Fruit fly (Drosophila melanogaster) whole organism, embryonic: Measurements from ENCODE around the gene Gale.
A peak's percentile ranks its signal among the peaks of the same experiment; 100 is the strongest.

Source experiments
- Ada2b ChIP-seq: fragments of 200-800 bp; sonication (Bioruptor generic); IDR thresholded peaks from 2 replicates; pipeline ENCODE4 v1.3.6; 2022; ENCODE audit warnings: missing biosample characterization, missing genetic modification characterization
- Asciz ChIP-seq: fragments of 200-800 bp; sonication (Bioruptor generic); optimal IDR thresholded peaks from 2 replicates; lab custom pipeline; 2017; ENCODE audit warnings: missing biosample characterization, mild to moderate bottlenecking, missing genetic modification characterization, missing genetic modification reagents
- Blimp-1 ChIP-seq: fragments of 200-800 bp; sonication (Bioruptor generic); optimal IDR thresholded peaks from 3 replicates; lab custom pipeline; 2018; ENCODE audit warnings: missing biosample characterization, missing genetic modification characterization, mild to moderate bottlenecking, moderate library complexity, missing genetic modification reagents
- CG10147 ChIP-seq: fragments of 200-800 bp; sonication (Bioruptor generic); optimal IDR thresholded peaks from 2 replicates; lab custom pipeline; 2019; ENCODE audit warnings: missing biosample characterization, mild to moderate bottlenecking, missing genetic modification characterization, moderate library complexity
- CG12071 ChIP-seq: fragments of 200-800 bp; sonication (Bioruptor generic); optimal IDR thresholded peaks from 3 replicates; lab custom pipeline; 2018; ENCODE audit warnings: missing biosample characterization, mild to moderate bottlenecking, missing genetic modification characterization
- CG14441 ChIP-seq: fragments of 200-800 bp; sonication (Bioruptor generic); IDR thresholded peaks from 2 replicates; pipeline ENCODE4 v1.3.6; 2022; ENCODE audit warnings: missing biosample characterization, missing genetic modification characterization
- CG1529 ChIP-seq: fragments of 200-800 bp; sonication (Bioruptor generic); optimal IDR thresholded peaks from 3 replicates; lab custom pipeline; 2018; ENCODE audit warnings: missing biosample characterization, missing genetic modification characterization
- CG15696 ChIP-seq: fragments of 200-800 bp; sonication (Bioruptor generic); optimal IDR thresholded peaks from 2 replicates; lab custom pipeline; 2019; ENCODE audit warnings: missing biosample characterization, mild to moderate bottlenecking, missing genetic modification characterization, moderate library complexity
- CG16779 ChIP-seq: fragments of 200-800 bp; sonication (Bioruptor generic); IDR thresholded peaks from 2 replicates; pipeline ENCODE4 v1.3.6; 2022; ENCODE audit warnings: missing biosample characterization, missing genetic modification characterization
- CG16813 ChIP-seq: fragments of 200-800 bp; sonication (Bioruptor generic); IDR thresholded peaks from 3 replicates; pipeline ENCODE4 v1.3.6; 2022; ENCODE audit warnings: missing biosample characterization, missing genetic modification characterization; ENCODE audit not compliant: partially characterized antibody
- CG17385 ChIP-seq: fragments of 200-800 bp; sonication (Bioruptor generic); optimal IDR thresholded peaks from 3 replicates; lab custom pipeline; 2018; ENCODE audit warnings: missing biosample characterization, mild to moderate bottlenecking, missing genetic modification characterization
- CG17612 ChIP-seq: fragments of 200-800 bp; sonication (Bioruptor generic); IDR thresholded peaks from 2 replicates; pipeline ENCODE4 v1.3.6; 2022; ENCODE audit warnings: missing biosample characterization, missing genetic modification characterization
- CG17802 ChIP-seq: fragments of 200-800 bp; sonication (Bioruptor generic); optimal IDR thresholded peaks from 2 replicates; lab custom pipeline; 2018; ENCODE audit warnings: missing biosample characterization, mild to moderate bottlenecking, missing genetic modification characterization, moderate library complexity
- CG18619 ChIP-seq: fragments of 200-800 bp; sonication (Bioruptor generic); optimal IDR thresholded peaks from 3 replicates; lab custom pipeline; 2017; ENCODE audit warnings: missing biosample characterization, mild to moderate bottlenecking, missing genetic modification characterization
- CG2116 ChIP-seq: fragments of 200-800 bp; sonication (Bioruptor generic); optimal IDR thresholded peaks from 3 replicates; lab custom pipeline; 2018; ENCODE audit warnings: missing biosample characterization, mild to moderate bottlenecking, missing genetic modification characterization
- CG30020 ChIP-seq: fragments of 200-800 bp; optimal IDR thresholded peaks from 2 replicates; lab custom pipeline; 2019; ENCODE audit warnings: missing biosample characterization, mild to moderate bottlenecking, missing genetic modification characterization, moderate library complexity
- CG3065 ChIP-seq: fragments of 200-800 bp; sonication (Bioruptor generic); optimal IDR thresholded peaks from 2 replicates; lab custom pipeline; 2016; ENCODE audit warnings: missing biosample characterization, missing genetic modification characterization
- CG34224 ChIP-seq: fragments of 200-800 bp; sonication (Bioruptor generic); IDR thresholded peaks from 3 replicates; pipeline ENCODE4 v1.3.6; 2022; ENCODE audit warnings: missing biosample characterization, missing genetic modification characterization; ENCODE audit not compliant: partially characterized antibody
- CG4820 ChIP-seq: fragments of 200-800 bp; sonication (Bioruptor generic); optimal IDR thresholded peaks from 3 replicates; lab custom pipeline; 2016; ENCODE audit warnings: missing biosample characterization, missing genetic modification characterization
- CG5953 ChIP-seq: fragments of 200-800 bp; sonication (Bioruptor generic); IDR thresholded peaks from 2 replicates; pipeline ENCODE4 v1.3.6; 2022; ENCODE audit warnings: missing biosample characterization, missing genetic modification characterization
- CG6654 ChIP-seq: fragments of 200-800 bp; sonication (Bioruptor generic); optimal IDR thresholded peaks from 2 replicates; lab custom pipeline; 2017; ENCODE audit warnings: missing biosample characterization, mild to moderate bottlenecking, missing genetic modification characterization
- CG6791 ChIP-seq: fragments of 200-800 bp; sonication (Bioruptor generic); IDR thresholded peaks from 3 replicates; pipeline ENCODE4 v1.3.6; 2022; ENCODE audit warnings: missing biosample characterization, missing genetic modification characterization; ENCODE audit not compliant: partially characterized antibody
- Elba2 ChIP-seq: fragments of 200-800 bp; sonication (Bioruptor generic); optimal IDR thresholded peaks from 3 replicates; lab custom pipeline; 2016; ENCODE audit warnings: missing biosample characterization, missing genetic modification characterization
- Fer3 ChIP-seq: fragments of 200-800 bp; sonication (Bioruptor generic); optimal IDR thresholded peaks from 2 replicates; lab custom pipeline; 2018; ENCODE audit warnings: missing biosample characterization, mild to moderate bottlenecking, missing genetic modification characterization, moderate library complexity
- H2.0 ChIP-seq: fragments of 200-800 bp; sonication (Bioruptor generic); IDR thresholded peaks from 2 replicates; pipeline ENCODE4 v1.3.6; 2022; ENCODE audit warnings: missing biosample characterization, missing genetic modification characterization
- Lhr ChIP-seq: fragments of 200-800 bp; sonication (Bioruptor generic); optimal IDR thresholded peaks from 3 replicates; lab custom pipeline; 2017; ENCODE audit warnings: mild to moderate bottlenecking, missing biosample characterization, missing genetic modification reagents, missing genetic modification characterization
- NC2α ChIP-seq: fragments of 200-800 bp; sonication (Bioruptor generic); optimal IDR thresholded peaks from 2 replicates; lab custom pipeline; 2016; ENCODE audit warnings: missing biosample characterization, missing genetic modification characterization
- NFAT ChIP-seq: fragments of 200-800 bp; sonication (Bioruptor generic); IDR thresholded peaks from 2 replicates; pipeline ENCODE4 v1.3.6; 2022; ENCODE audit warnings: missing biosample characterization, missing genetic modification characterization
- Nf-YA ChIP-seq: fragments of 200-800 bp; sonication (Bioruptor generic); IDR thresholded peaks from 2 replicates; pipeline ENCODE4 v1.3.6; 2022; ENCODE audit warnings: missing biosample characterization, missing genetic modification characterization
- Oaz ChIP-seq: fragments of 200-800 bp; sonication (Bioruptor generic); IDR thresholded peaks from 2 replicates; pipeline ENCODE4 v1.3.6; 2022; ENCODE audit warnings: missing biosample characterization, missing genetic modification characterization
- Poxn ChIP-seq: fragments of 200-800 bp; sonication (Bioruptor generic); IDR thresholded peaks from 2 replicates; pipeline ENCODE4 v1.3.6; 2022; ENCODE audit warnings: missing biosample characterization, missing genetic modification characterization
- Stat92E ChIP-seq, 3 experiments: fragments of >200 bp in 2 of 3; fragments of 200-800 bp in 1 of 3; sonication (Bioruptor generic) in 1 of 3; optimal IDR thresholded peaks; 2 replicates each; lab custom pipeline; 2017 to 2019; ENCODE audit warnings: missing biosample characterization in 3 of 3, missing genetic modification characterization in 3 of 3, mild to moderate bottlenecking in 1 of 3, moderate library complexity in 1 of 3
- TFAM ChIP-seq: fragments of 200-800 bp; sonication (Bioruptor generic); optimal IDR thresholded peaks from 2 replicates; lab custom pipeline; 2017; ENCODE audit warnings: missing biosample characterization, missing genetic modification characterization, inconsistent platforms
- ac ChIP-seq: fragments of 200-800 bp; sonication (Bioruptor generic); optimal IDR thresholded peaks from 3 replicates; lab custom pipeline; 2017; ENCODE audit warnings: missing biosample characterization, mild to moderate bottlenecking, missing genetic modification characterization
- bsh ChIP-seq, 2 experiments: fragments of 200-800 bp; sonication (Bioruptor generic); optimal IDR thresholded peaks; 2 replicates each; lab custom pipeline; 2017 to 2018; ENCODE audit warnings: mild to moderate bottlenecking in 2 of 2, missing biosample characterization in 2 of 2, missing genetic modification characterization in 2 of 2, moderate library complexity in 1 of 2
- cato ChIP-seq: fragments of 200-800 bp; sonication (Bioruptor generic); optimal IDR thresholded peaks from 2 replicates; lab custom pipeline; 2016; ENCODE audit warnings: missing biosample characterization, missing genetic modification characterization, borderline replicate concordance
- fd64A ChIP-seq: fragments of 200-800 bp; sonication (Bioruptor generic); optimal IDR thresholded peaks from 3 replicates; lab custom pipeline; 2018; ENCODE audit warnings: missing biosample characterization, mild to moderate bottlenecking, missing genetic modification characterization
- fu2 ChIP-seq: fragments of 200-800 bp; sonication (Bioruptor generic); optimal IDR thresholded peaks from 2 replicates; lab custom pipeline; 2016; ENCODE audit warnings: missing biosample characterization, missing genetic modification characterization
- her ChIP-seq: fragments of 200-800 bp; sonication (Bioruptor generic); optimal IDR thresholded peaks from 2 replicates; lab custom pipeline; 2016; ENCODE audit warnings: missing biosample characterization, missing genetic modification characterization
- ken ChIP-seq: fragments of 200-800 bp; sonication (Bioruptor generic); IDR thresholded peaks from 3 replicates; pipeline ENCODE4 v1.3.6; 2022; ENCODE audit warnings: missing biosample characterization, missing genetic modification characterization
- nau ChIP-seq: fragments of 200-800 bp; sonication (Bioruptor generic); optimal IDR thresholded peaks from 3 replicates; lab custom pipeline; 2017; ENCODE audit warnings: missing biosample characterization, mild to moderate bottlenecking, missing genetic modification characterization, missing genetic modification reagents
- otp ChIP-seq: fragments of 200-800 bp; sonication (Bioruptor generic); IDR thresholded peaks from 3 replicates; pipeline ENCODE4, ENCODE4 v1.3.6; 2022; ENCODE audit warnings: missing biosample characterization, missing genetic modification characterization
- repo ChIP-seq: fragments of 200-800 bp; sonication (Bioruptor generic); optimal IDR thresholded peaks from 2 replicates; lab custom pipeline; 2016; ENCODE audit warnings: missing biosample characterization, missing genetic modification characterization
- row ChIP-seq: fragments of 200-800 bp; sonication (Bioruptor generic); IDR thresholded peaks from 3 replicates; pipeline ENCODE4 v1.3.6; 2022; ENCODE audit warnings: missing biosample characterization, missing genetic modification characterization
- scrt ChIP-seq: fragments of 200-800 bp; sonication (Bioruptor generic); optimal IDR thresholded peaks from 2 replicates; lab custom pipeline; 2018; ENCODE audit warnings: missing biosample characterization, mild to moderate bottlenecking, missing genetic modification characterization, moderate library complexity
- sna ChIP-seq: fragments of 200-800 bp; sonication (Bioruptor generic); IDR thresholded peaks from 2 replicates; pipeline ENCODE4 v1.3.6; 2022; ENCODE audit warnings: missing biosample characterization, missing genetic modification characterization; ENCODE audit not compliant: partially characterized antibody
- sqz ChIP-seq: fragments of 200-800 bp; sonication (Bioruptor generic); optimal IDR thresholded peaks from 3 replicates; lab custom pipeline; 2018; ENCODE audit warnings: missing biosample characterization, mild to moderate bottlenecking, missing genetic modification characterization
- vnd ChIP-seq: fragments of 200-800 bp; sonication (Bioruptor generic); IDR thresholded peaks from 3 replicates; pipeline ENCODE4 v1.3.6; 2022; ENCODE audit warnings: missing biosample characterization, missing genetic modification characterization; ENCODE audit not compliant: partially characterized antibody
- zen ChIP-seq: fragments of 200-800 bp; sonication (Bioruptor generic); optimal IDR thresholded peaks from 3 replicates; lab custom pipeline; 2018; ENCODE audit warnings: missing biosample characterization, mild to moderate bottlenecking, missing genetic modification characterization, moderate library complexity

Gene Gale

DNA sequence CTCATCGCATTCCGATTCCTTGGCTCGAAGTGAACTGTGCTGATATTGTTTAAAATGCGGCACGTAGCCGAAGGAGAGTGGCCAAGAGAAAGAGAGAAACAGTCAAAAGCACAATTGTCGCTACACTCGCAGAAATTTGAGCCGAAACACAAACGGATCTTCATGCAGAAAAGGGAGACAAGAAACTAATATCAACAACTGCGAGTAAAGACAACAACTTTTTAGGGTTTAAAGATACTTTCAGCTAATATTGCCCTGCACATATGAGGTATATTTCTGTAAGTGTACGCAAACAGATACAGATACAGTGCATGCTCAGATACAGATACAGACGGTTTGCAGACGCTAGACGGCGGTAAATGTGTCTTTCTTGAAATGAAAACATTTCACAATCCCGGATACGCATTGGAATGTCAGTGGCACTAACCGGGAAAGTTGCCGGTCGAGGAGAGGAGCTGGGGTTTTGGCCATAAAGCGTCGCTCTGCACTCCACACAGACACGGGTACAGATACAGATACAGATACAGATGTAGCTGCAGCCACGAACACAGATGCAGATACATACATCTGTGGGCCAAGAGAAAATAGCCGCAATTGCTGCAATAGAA lies 4.1 kb upstream of the Gale start (continued):
- peak; percentile 53 for TF ChIP-seq CG15696 (tag; lab: Kevin White, UChicago)
- TF ChIP-seq TFAM = peak; percentile 60
- peak; percentile 71 for TF ChIP-seq CG18619 (GFP tag; lab: Kevin White, UChicago)
- no peak for TF ChIP-seq CG34224 (GFP tag; lab: Robert Waterston, UW)
- TF ChIP-seq Nf-YA (GFP tag; lab: Robert Waterston, UW) = peak; percentile 59; the same call in 1 of the 2 replicates
- TF ChIP-seq CG16813 = no peak
- peak; percentile 51; the same call in 1 of the 2 replicates for TF ChIP-seq CG17612 (GFP tag; lab: Robert Waterston, UW)
- TF ChIP-seq CG14441 (GFP tag; lab: Robert Waterston, UW) = peak; percentile 86
- TF ChIP-seq Asciz (GFP tag; lab: Kevin White, UChicago) = peak; percentile 90
- TF ChIP-seq CG30020 (tag; lab: Kevin White, UChicago) = peak; percentile 33
- TF ChIP-seq cato (GFP tag; lab: Kevin White, UChicago) = peak; percentile 82
- peak; percentile 68 for TF ChIP-seq fu2 (GFP tag; lab: Kevin White, UChicago)
- TF ChIP-seq CG6791 (GFP tag; lab: Robert Waterston, UW) = no peak
- TF ChIP-seq CG6654 (GFP tag; lab: Kevin White, UChicago) = peak; percentile 65
- TF ChIP-seq Blimp-1 (GFP tag; lab: Kevin White, UChicago) = peak; percentile 89
- peak; percentile 88 for TF ChIP-seq repo
- TF ChIP-seq otp (GFP tag; lab: Robert Waterston, UW) = peak; percentile 90
- peak; percentile 90 for TF ChIP-seq ken (GFP tag; lab: Robert Waterston, UW)
- peak; percentile 79 for TF ChIP-seq CG17802
- peak; percentile 78 for TF ChIP-seq fd64A (GFP tag; lab: Kevin White, UChicago)
- peak; percentile 76 for TF ChIP-seq Lhr (GFP tag; lab: Kevin White, UChicago)
- peak; percentile 88 for TF ChIP-seq row (GFP tag; lab: Robert Waterston, UW)
- 0 out of 2 replicates have a peak, but pooled peaks have one; percentile 48 for TF ChIP-seq CG16779 (GFP tag; lab: Robert Waterston, UW)
- TF ChIP-seq bsh (GFP tag; optimal IDR thresholded peaks at IDR 0.05; lab: Kevin White, UChicago) = peak; percentile 82 to 93
- no peak; the same call in 1 of the 2 replicates for TF ChIP-seq NFAT
- TF ChIP-seq CG3065 (GFP tag; lab: Kevin White, UChicago) = peak; percentile 79
- TF ChIP-seq Ada2b (GFP tag; lab: Robert Waterston, UW) = peak; percentile 89
- peak; percentile 90 for TF ChIP-seq CG12071 (GFP tag; lab: Kevin White, UChicago)
- no peak for TF ChIP-seq vnd (GFP tag; lab: Robert Waterston, UW)
- no peak for TF ChIP-seq Stat92E (GFP tag; optimal IDR thresholded peaks at IDR 0.05; lab: Kevin White, UChicago)
- TF ChIP-seq NC2α = peak; percentile 78
- no peak for TF ChIP-seq sna
- TF ChIP-seq Elba2 (GFP tag; lab: Kevin White, UChicago) = no peak
- TF ChIP-seq CG17385 (GFP tag; lab: Kevin White, UChicago) = peak; percentile 79
- peak; percentile 92 for TF ChIP-seq CG5953
- TF ChIP-seq CG10147 = peak; percentile 32
- TF ChIP-seq her (GFP tag; lab: Kevin White, UChicago) = peak; percentile 88
- peak; percentile 34 for TF ChIP-seq ac (GFP tag; lab: Kevin White, UChicago)
- peak; percentile 68 for TF ChIP-seq zen
- no peak for TF ChIP-seq Poxn (GFP tag; lab: Robert Waterston, UW)
- TF ChIP-seq Oaz = peak; percentile 78
- peak; percentile 90 for TF ChIP-seq CG1529
- TF ChIP-seq H2.0 (GFP tag; lab: Robert Waterston, UW) = peak; percentile 84
- TF ChIP-seq Fer3 (tag; lab: Kevin White, UChicago) = peak; percentile 74
- TF ChIP-seq sqz (GFP tag; lab: Kevin White, UChicago) = peak; percentile 76
- peak; percentile 87 for TF ChIP-seq nau (GFP tag; lab: Kevin White, UChicago)
- TF ChIP-seq CG4820 = peak; percentile 89
- peak; percentile 66 for TF ChIP-seq scrt (GFP tag; lab: Kevin White, UChicago)
- peak; percentile 46 for TF ChIP-seq CG2116 (GFP tag; lab: Kevin White, UChicago)
